Worm (Caenorhabditis elegans): ENCODE data around the gene twk-46.
"Not testable (repeated sequence)": the region's sequence is repeated elsewhere in the genome, so short reads cannot be mapped to it uniquely, and the experiment has no call there.

The twk-46 gene

DNA sequence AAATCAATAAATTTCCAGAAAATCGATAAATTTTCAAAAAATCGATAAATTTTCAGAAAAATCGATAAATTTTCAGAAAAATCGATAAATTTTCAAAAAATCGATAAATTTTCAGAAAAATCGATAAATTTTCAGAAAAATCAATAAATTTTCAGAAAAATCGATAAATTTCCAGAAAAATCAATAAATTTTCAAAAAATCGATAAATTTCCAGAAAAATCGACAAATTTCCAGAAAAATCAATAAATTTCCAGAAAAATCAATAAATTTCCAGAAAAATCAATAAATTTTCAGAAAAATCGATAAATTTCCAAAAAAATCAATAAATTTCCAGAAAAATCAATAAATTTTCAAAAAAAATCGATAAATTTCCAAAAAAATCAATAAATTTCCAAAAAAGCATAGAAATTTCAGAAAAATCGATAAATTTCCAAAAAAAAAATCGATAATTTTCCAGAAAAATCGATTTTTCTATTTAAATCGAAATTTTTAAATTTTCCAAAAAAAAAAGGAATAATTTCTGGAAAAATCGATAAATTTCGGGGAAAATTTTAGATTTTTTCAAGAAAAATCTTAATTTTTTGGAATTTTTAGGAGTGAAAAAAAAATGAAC, 41.7 kb downstream of the twk-46 start, which contains the start of gene zhp-4:
Gene zhp-4 (minus strand): TSS at position 198 of the 613 bp plus-strand sequence.
- TF ChIP-seq ceh-83 (GFP tag; optimal IDR thresholded peaks at IDR 0.05); ceh-39 (tag; optimal IDR thresholded peaks at IDR 0.05); nhr-237 (tag; optimal IDR thresholded peaks at IDR 0.05): not testable (repeated sequence)

DNA sequence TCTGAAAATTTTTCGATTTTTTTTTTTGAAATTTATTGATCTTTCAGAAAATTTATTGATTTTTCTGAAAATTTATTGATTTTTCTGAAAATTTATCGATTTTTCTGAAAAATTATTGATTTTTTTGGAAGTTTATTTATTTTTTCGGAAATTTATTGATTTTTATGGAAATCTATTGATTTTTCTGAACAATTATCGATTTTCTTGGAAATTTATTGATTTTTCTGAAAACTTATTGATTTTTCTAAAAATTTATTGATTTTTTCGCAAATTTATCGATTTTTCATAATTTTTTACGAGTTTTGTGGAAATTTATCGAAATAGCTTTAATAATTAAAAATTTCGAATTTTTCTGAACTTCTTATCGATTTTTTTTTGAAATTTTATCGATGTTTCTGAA, 47.1 kb downstream of the twk-46 start:
- no peak for TF ChIP-seq mep-1 (tag; optimal IDR thresholded peaks at IDR 0.05)
- no peak for TF ChIP-seq elt-3 (tag; optimal IDR thresholded peaks at IDR 0.05)
- TF ChIP-seq flh-1 (GFP tag; optimal IDR thresholded peaks at IDR 0.05) = no peak
- TF ChIP-seq lsy-2 (tag; optimal IDR thresholded peaks at IDR 0.05) = no peak
- no peak for TF ChIP-seq blmp-1 (tag; optimal IDR thresholded peaks at IDR 0.05)
- TF ChIP-seq bed-3 (GFP tag; optimal IDR thresholded peaks at IDR 0.05) = no peak
- no peak for TF ChIP-seq nhr-76 (tag; optimal IDR thresholded peaks at IDR 0.05)
- no peak for TF ChIP-seq cnd-1 (tag; optimal IDR thresholded peaks at IDR 0.05)
- TF ChIP-seq ceh-39 (tag; optimal IDR thresholded peaks at IDR 0.05) = no peak
- no peak for TF ChIP-seq lin-13 (tag; optimal IDR thresholded peaks at IDR 0.05)
- no peak for TF ChIP-seq elt-1 (tag; optimal IDR thresholded peaks at IDR 0.05; ENCODE audit: borderline replicate concordance, insufficient read depth)
- no peak for TF ChIP-seq zip-8 (tag; optimal IDR thresholded peaks at IDR 0.05)
- no peak for TF ChIP-seq drap-1 (GFP tag; optimal IDR thresholded peaks at IDR 0.05)
